Worm (Caenorhabditis elegans): Measurements from ENCODE around the gene nhr-177.

The nhr-177 gene

DNA sequence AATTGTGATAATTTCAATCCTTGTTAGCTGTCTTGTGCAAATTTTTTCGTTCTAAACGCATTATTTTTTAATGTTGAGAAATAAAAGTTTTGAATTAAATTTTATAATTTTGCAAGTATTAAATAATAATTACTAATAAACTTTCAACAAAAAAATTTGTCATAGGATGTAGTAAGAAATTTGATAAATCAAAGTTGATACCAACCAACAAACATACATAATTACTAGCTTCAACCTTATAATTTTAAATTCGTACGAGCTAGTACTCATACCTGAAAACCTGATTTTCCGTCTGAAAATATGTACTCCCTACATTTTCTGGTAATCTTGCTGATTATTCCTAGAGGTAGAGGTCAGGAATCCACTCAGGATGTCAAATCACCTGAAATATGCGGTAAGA, 41.0 kb downstream of the nhr-177 start, which contains the start of gene irld-44:
Gene irld-44, plus strand, starts transcription at position 301 of the 400 bp plus-strand sequence.
- TF ChIP-seq nhr-232 (tag; optimal IDR thresholded peaks at IDR 0.05) (no peak), ets-4 (tag; optimal IDR thresholded peaks at IDR 0.05) (no peak), syd-9 (tag; optimal IDR thresholded peaks at IDR 0.05) (no peak), unc-86 (tag; optimal IDR thresholded peaks at IDR 0.05) (no peak), F13H6.1 (tag; optimal IDR thresholded peaks at IDR 0.05) (no peak)

DNA sequence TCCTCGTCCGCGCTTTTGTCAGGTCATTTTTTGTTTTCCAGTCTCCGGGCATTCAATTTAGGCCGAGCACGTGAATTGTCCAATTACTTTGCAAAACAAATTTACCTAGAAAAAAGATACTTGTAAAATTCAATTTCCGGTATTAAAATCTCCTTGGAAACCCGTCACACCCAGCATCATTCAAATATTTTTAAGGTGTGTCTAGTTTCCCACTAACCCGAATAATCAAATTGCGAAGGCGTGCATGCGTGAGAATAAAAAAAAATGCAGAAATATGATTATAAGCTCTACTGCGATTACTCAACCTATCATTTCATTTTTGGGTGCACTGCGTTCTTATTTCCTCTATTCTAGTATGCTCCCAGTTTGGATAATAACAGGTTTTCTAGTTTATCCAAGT, 44.8 kb downstream of the nhr-177 start, which contains the start of gene irld-11:
Gene irld-11, plus strand, starts transcription at position 301 of the 400 bp plus-strand sequence.
- TF ChIP-seq K02D7.2 (tag; optimal IDR thresholded peaks at IDR 0.05) (no peak), zip-5 (tag; optimal IDR thresholded peaks at IDR 0.05) (no peak), ceh-48 (tag; optimal IDR thresholded peaks at IDR 0.05) (no peak), unc-42 (tag; optimal IDR thresholded peaks at IDR 0.05) (peak; percentile 17), nhr-232 (tag; optimal IDR thresholded peaks at IDR 0.05) (no peak), ets-4 (tag; optimal IDR thresholded peaks at IDR 0.05) (no peak)

DNA sequence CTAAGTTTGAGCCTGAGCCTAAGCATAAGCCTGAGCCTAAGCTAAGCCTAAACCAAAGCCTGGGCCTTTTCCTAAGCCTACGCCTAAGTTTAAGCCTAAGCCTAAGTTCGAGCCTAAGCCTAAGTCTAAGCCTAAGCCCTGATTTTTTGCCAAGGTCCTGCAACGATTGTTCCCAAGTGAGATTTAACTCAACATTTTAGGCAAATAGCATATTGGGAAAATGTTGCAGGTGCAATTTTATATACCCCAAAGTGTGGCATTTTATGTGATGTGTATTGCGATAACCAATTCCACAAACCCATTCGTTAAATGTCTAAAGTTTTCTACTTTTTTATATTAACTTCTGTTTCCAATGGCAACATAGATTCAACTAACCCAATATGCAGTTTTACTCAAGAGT, 52.2 kb downstream of the nhr-177 start, which contains the start of gene irld-40:
Gene irld-40, plus strand, starts transcription at position 301 of the 400 bp plus-strand sequence.
- TF ChIP-seq dve-1 (tag; optimal IDR thresholded peaks at IDR 0.05) (no peak), ceh-18 (tag; optimal IDR thresholded peaks at IDR 0.05) (no peak), nfya-1 (tag; optimal IDR thresholded peaks at IDR 0.05) (no peak), pros-1 (tag; optimal IDR thresholded peaks at IDR 0.05) (no peak), pqm-1 (tag; optimal IDR thresholded peaks at IDR 0.05) (no peak), syd-9 (tag; optimal IDR thresholded peaks at IDR 0.05) (no peak), ceh-30 (tag; optimal IDR thresholded peaks at IDR 0.05) (no peak), ahr-1 (tag; optimal IDR thresholded peaks at IDR 0.05) (no peak), unc-55 (GFP tag; optimal IDR thresholded peaks at IDR 0.05) (no peak), ztf-16 (tag; optimal IDR thresholded peaks at IDR 0.05) (no peak), madf-2 (tag; optimal IDR thresholded peaks at IDR 0.05) (no peak), ceh-31 (tag; optimal IDR thresholded peaks at IDR 0.05) (no peak), sox-4 (tag; optimal IDR thresholded peaks at IDR 0.05) (no peak), lin-11 (tag; optimal IDR thresholded peaks at IDR 0.05) (no peak), ref-2 (tag; optimal IDR thresholded peaks at IDR 0.05) (no peak)

All from whole organism, late embryonic.